Fruit fly (Drosophila melanogaster) whole organism, adult: ENCODE measurements around the gene HP1b.

Experiments used
- CG7045 ChIP-seq: fragments of 200-800 bp; sonication (Bioruptor generic); optimal IDR thresholded peaks from 2 replicates; lab custom pipeline; 2017; ENCODE audit warnings: missing biosample characterization, mild to moderate bottlenecking, missing genetic modification characterization
- Crg-1 ChIP-seq: fragments of 200-800 bp; sonication (Bioruptor generic); optimal IDR thresholded peaks from 2 replicates; lab custom pipeline; 2016; ENCODE audit warnings: missing biosample characterization, missing genetic modification characterization
- Hr96 ChIP-seq: fragments of 200-800 bp; sonication (Bioruptor generic); optimal IDR thresholded peaks from 2 replicates; lab custom pipeline; 2016; ENCODE audit warnings: missing biosample characterization, missing genetic modification characterization
- bab1 ChIP-seq: fragments of 200-800 bp; sonication (Bioruptor generic); optimal IDR thresholded peaks from 3 replicates; lab custom pipeline; 2019; ENCODE audit warnings: missing biosample characterization, mild to moderate bottlenecking, missing genetic modification characterization, moderate library complexity

dm6 chrX:9068822-9069221 lies 12.0 kb upstream of the HP1b start:
- TF ChIP-seq CG7045 (GFP tag; lab: Kevin White, UChicago) = no peak
- TF ChIP-seq Crg-1 = no peak
- no peak for TF ChIP-seq Hr96
- TF ChIP-seq bab1 = no peak
